Worm (Caenorhabditis elegans): ENCODE measurements around the gene gspd-1.

Gene gspd-1

ce11 chrIV:11286112-11286511 lies 31.1 kb upstream of the gspd-1 start:
- TF ChIP-seq nhr-237 (tag; optimal IDR thresholded peaks at IDR 0.05) (no peak), ztf-11 (tag; optimal IDR thresholded peaks at IDR 0.05) (no peak), elt-3 (tag; optimal IDR thresholded peaks at IDR 0.05) (no peak), pqm-1 (tag; optimal IDR thresholded peaks at IDR 0.05) (peak; percentile 71), ama-1 (optimal IDR thresholded peaks at IDR 0.05) (no peak), tbx-2 (tag; optimal IDR thresholded peaks at IDR 0.05) (no peak), nhr-23 (tag; optimal IDR thresholded peaks at IDR 0.05) (no peak), pha-4 (tag; optimal IDR thresholded peaks at IDR 0.05) (peak; percentile 46), lin-39 (tag; optimal IDR thresholded peaks at IDR 0.05) (no peak), unc-39 (tag; optimal IDR thresholded peaks at IDR 0.05) (no peak), elt-2 (tag; optimal IDR thresholded peaks at IDR 0.05) (peak; percentile 31)

DNA sequence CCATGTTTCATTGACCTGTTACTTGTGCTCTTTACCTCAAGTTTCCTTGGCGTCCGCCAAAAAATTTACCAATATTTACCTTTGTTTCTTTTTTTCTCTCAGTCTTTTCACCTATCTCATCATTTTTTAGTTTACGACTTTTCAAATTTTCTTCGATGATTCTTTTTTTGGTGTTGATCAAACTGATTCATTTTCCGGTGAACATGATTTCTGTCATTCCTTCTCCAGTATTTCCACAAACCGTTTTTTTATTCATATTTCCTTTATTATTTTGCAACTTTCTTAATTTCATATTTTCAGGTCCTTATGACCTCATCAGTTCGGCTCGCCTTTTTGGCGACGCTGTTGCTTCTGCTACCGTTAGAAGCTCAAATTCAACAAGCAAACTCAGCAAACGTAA lies 29.7 kb upstream of the gspd-1 start, which contains the start of gene F54D1.6:
Gene F54D1.6, plus strand, starts transcription at position 301 of the 400 bp plus-strand sequence.
- TF ChIP-seq pha-4 (tag; optimal IDR thresholded peaks at IDR 0.05) = peak; percentile 44
- TF ChIP-seq daf-12 (tag; optimal IDR thresholded peaks at IDR 0.05) = no peak

DNA sequence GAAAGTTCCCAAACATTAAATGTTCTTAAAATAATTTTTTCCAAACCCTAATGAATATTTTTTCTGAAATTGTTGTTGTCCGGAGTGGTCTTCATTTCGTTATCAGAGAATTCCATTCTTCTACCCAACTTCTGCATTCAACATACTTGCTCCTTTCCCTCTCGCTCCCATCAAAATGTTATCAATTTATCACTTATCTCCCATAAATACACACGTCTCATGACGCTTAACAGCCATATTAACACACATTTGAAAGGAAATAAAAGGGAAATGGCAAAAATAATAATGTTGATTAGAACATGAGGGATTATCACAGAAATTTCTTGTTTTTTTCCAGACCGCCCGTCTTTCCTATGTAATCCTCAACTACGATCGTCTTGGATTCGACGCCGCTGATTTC lies 28.3 kb upstream of the gspd-1 start:
- no peak for TF ChIP-seq nhr-76 (tag; optimal IDR thresholded peaks at IDR 0.05)
- TF ChIP-seq ceh-28 (tag; optimal IDR thresholded peaks at IDR 0.05) = no peak
- TF ChIP-seq zag-1 (tag; optimal IDR thresholded peaks at IDR 0.05) = no peak
- TF ChIP-seq pha-4 (tag; optimal IDR thresholded peaks at IDR 0.05) = peak; percentile 53
- TF ChIP-seq nhr-237 (tag; optimal IDR thresholded peaks at IDR 0.05) = no peak
- TF ChIP-seq elt-2 (tag; optimal IDR thresholded peaks at IDR 0.05) = peak; percentile 97
- TF ChIP-seq nhr-77 (tag; optimal IDR thresholded peaks at IDR 0.05) = no peak
- TF ChIP-seq tbx-2 (tag; optimal IDR thresholded peaks at IDR 0.05) = no peak
- TF ChIP-seq pqm-1 (tag; optimal IDR thresholded peaks at IDR 0.05) = peak; percentile 90
- no peak for TF ChIP-seq elt-3 (tag; optimal IDR thresholded peaks at IDR 0.05)
- TF ChIP-seq lsy-12 (tag; optimal IDR thresholded peaks at IDR 0.05) = no peak
- TF ChIP-seq ztf-4 (tag; optimal IDR thresholded peaks at IDR 0.05) = no peak
- TF ChIP-seq hmg-11 (tag; optimal IDR thresholded peaks at IDR 0.05) = no peak
- TF ChIP-seq unc-62 (GFP tag; optimal IDR thresholded peaks at IDR 0.05) = no peak
- no peak for TF ChIP-seq egl-27 (tag; optimal IDR thresholded peaks at IDR 0.05)
- TF ChIP-seq nhr-43 (tag; optimal IDR thresholded peaks at IDR 0.05; ENCODE audit: poor library complexity, severe bottlenecking) = no peak

ce11 chrIV:11296787-11297186 lies 20.4 kb upstream of the gspd-1 start, which contains the start of gene mttu-1:
mttu-1 (minus strand) TSS chrIV:11296887.
- no peak for TF ChIP-seq mdl-1 (tag; optimal IDR thresholded peaks at IDR 0.05)
- no peak for TF ChIP-seq nhr-23 (tag; optimal IDR thresholded peaks at IDR 0.05)
- no peak for TF ChIP-seq nfya-1 (tag; optimal IDR thresholded peaks at IDR 0.05; ENCODE audit: insufficient read depth)
- TF ChIP-seq nhr-67 (tag; optimal IDR thresholded peaks at IDR 0.05) = no peak
- TF ChIP-seq snpc-4 (tag; optimal IDR thresholded peaks at IDR 0.05) = no peak
- no peak for TF ChIP-seq egl-27 (tag; optimal IDR thresholded peaks at IDR 0.05)
- no peak for TF ChIP-seq nhr-237 (tag; optimal IDR thresholded peaks at IDR 0.05)
- no peak for TF ChIP-seq ceh-28 (tag; optimal IDR thresholded peaks at IDR 0.05)
- TF ChIP-seq egl-5 (tag; optimal IDR thresholded peaks at IDR 0.05) = no peak
- no peak for TF ChIP-seq ceh-9 (tag; optimal IDR thresholded peaks at IDR 0.05)
- TF ChIP-seq unc-39 (tag; optimal IDR thresholded peaks at IDR 0.05) = no peak
- no peak for TF ChIP-seq eor-1 (tag; optimal IDR thresholded peaks at IDR 0.05)

DNA sequence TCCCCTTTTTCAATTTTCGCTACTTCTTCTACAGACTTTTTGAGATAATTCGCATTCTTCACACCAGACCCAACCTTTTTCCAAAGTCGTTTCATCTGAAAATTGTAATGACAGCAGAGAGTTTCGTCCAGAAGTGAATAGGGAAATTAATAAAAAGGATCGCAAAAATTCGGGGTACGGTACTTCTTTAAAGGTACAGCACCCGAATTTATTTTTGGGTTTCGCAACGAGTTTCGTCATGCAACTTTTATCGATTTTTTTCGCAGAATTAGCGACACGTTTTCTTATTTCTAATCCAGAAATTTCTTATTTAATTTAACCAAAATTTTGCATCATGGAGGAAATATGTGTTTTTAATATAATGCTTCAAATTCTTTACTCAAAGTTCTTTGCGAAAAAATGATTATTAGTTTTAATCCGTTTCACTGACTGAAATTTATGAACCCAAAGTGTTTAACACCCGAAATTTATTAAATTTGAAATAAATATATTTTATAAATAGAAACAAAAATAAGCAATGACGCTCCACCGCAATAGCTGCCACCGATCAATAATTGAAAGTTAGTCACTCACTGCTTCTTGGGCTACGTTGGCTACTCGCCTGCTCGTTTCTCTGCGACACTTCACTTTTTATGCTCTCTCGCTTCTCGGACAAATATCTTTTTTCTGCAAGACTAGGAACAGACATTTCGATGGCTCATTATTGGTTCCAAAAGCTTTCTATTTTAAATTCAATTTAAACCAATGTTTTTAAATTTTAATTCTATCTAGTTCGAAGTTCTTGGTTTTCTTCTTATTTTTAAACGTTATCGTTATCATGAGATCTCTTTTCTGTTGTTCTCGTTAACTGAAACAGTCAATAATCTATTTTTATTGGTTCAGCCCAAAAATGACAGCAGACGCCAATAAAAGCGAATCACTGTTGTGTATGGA lies 18.8 kb upstream of the gspd-1 start, which contains the start of the genes B0035.15 and dnj-1:
Gene B0035.15, minus strand, starts transcription at position 99 of the 933 bp plus-strand sequence.
Gene dnj-1, plus strand, starts transcription at position 883 of the 933 bp plus-strand sequence.
- TF ChIP-seq ceh-28 (tag; optimal IDR thresholded peaks at IDR 0.05) = peak; percentile 57
- no peak for TF ChIP-seq ceh-82 (tag; optimal IDR thresholded peaks at IDR 0.05)
- no peak for TF ChIP-seq sea-2 (GFP tag; optimal IDR thresholded peaks at IDR 0.05)
- TF ChIP-seq unc-39 (tag; optimal IDR thresholded peaks at IDR 0.05) = no peak
- peak; percentile 27 for TF ChIP-seq lin-39 (tag; optimal IDR thresholded peaks at IDR 0.05)
- TF ChIP-seq pqm-1 (tag; optimal IDR thresholded peaks at IDR 0.05) = no peak
- TF ChIP-seq pha-4 (tag; optimal IDR thresholded peaks at IDR 0.05) = peak; percentile 63
- no peak for TF ChIP-seq R02D3.7 (tag; optimal IDR thresholded peaks at IDR 0.05)
- no peak for TF ChIP-seq mdl-1 (tag; optimal IDR thresholded peaks at IDR 0.05)
- no peak for TF ChIP-seq nhr-237 (tag; optimal IDR thresholded peaks at IDR 0.05)
- no peak for TF ChIP-seq ceh-9 (tag; optimal IDR thresholded peaks at IDR 0.05)
- TF ChIP-seq ZK546.5 (tag; optimal IDR thresholded peaks at IDR 0.05) = no peak
- no peak for TF ChIP-seq fos-1 (tag; optimal IDR thresholded peaks at IDR 0.05)
- TF ChIP-seq aly-2 (tag; optimal IDR thresholded peaks at IDR 0.05) = no peak
- TF ChIP-seq eor-1 (tag; optimal IDR thresholded peaks at IDR 0.05) = no peak
- peak; percentile 7 for TF ChIP-seq elt-2 (tag; optimal IDR thresholded peaks at IDR 0.05)
- TF ChIP-seq nhr-67 (tag; optimal IDR thresholded peaks at IDR 0.05) = no peak
- TF ChIP-seq egl-5 (tag; optimal IDR thresholded peaks at IDR 0.05) = peak; percentile 6
- no peak for TF ChIP-seq jun-1 (tag; optimal IDR thresholded peaks at IDR 0.05)
- peak; percentile 73 for TF ChIP-seq lin-15B (tag; optimal IDR thresholded peaks at IDR 0.05)
- TF ChIP-seq nhr-12 (tag; optimal IDR thresholded peaks at IDR 0.05) = no peak
- TF ChIP-seq hmg-11 (tag; optimal IDR thresholded peaks at IDR 0.05) = peak; percentile 57
- no peak for TF ChIP-seq skn-1 (tag; optimal IDR thresholded peaks at IDR 0.05)
- no peak for TF ChIP-seq egl-27 (tag; optimal IDR thresholded peaks at IDR 0.05)
- peak; percentile 74 for TF ChIP-seq nfya-1 (tag; optimal IDR thresholded peaks at IDR 0.05; ENCODE audit: insufficient read depth)
- TF ChIP-seq nhr-77 (tag; optimal IDR thresholded peaks at IDR 0.05) = no peak
- TF ChIP-seq nhr-11 (tag; optimal IDR thresholded peaks at IDR 0.05) = no peak
- peak; percentile 0 for TF ChIP-seq nhr-23 (tag; optimal IDR thresholded peaks at IDR 0.05)

Measured in whole organism, L3 larva.